Fruit fly (Drosophila melanogaster) whole organism, embryonic: ENCODE measurements around the gene CRAT.

Experiments used
- ATbp ChIP-seq: fragments of 200-800 bp; sonication (Bioruptor generic); optimal IDR thresholded peaks from 2 replicates; lab custom pipeline; 2017; ENCODE audit warnings: missing biosample characterization, mild to moderate bottlenecking, missing genetic modification characterization, missing genetic modification reagents
- Bgb ChIP-seq: fragments of 200-800 bp; sonication (Bioruptor generic); IDR thresholded peaks from 2 replicates; pipeline ENCODE4 v1.3.6; 2022; ENCODE audit warnings: missing biosample characterization, missing genetic modification characterization; ENCODE audit not compliant: partially characterized antibody
- CG10267 ChIP-seq: fragments of 200-800 bp; sonication (Bioruptor generic); optimal IDR thresholded peaks from 2 replicates; lab custom pipeline; 2018; ENCODE audit warnings: missing biosample characterization, mild to moderate bottlenecking, missing genetic modification characterization, moderate library complexity
- CG10654 ChIP-seq: fragments of 200-800 bp; sonication (Bioruptor generic); optimal IDR thresholded peaks from 2 replicates; lab custom pipeline; 2016; ENCODE audit warnings: missing biosample characterization, missing genetic modification characterization
- CG11695 ChIP-seq: fragments of 200-800 bp; sonication (Bioruptor generic); IDR thresholded peaks from 3 replicates; pipeline ENCODE4 v1.3.6; 2022; ENCODE audit warnings: missing biosample characterization, missing genetic modification characterization
- CG12071 ChIP-seq: fragments of 200-800 bp; sonication (Bioruptor generic); optimal IDR thresholded peaks from 3 replicates; lab custom pipeline; 2018; ENCODE audit warnings: missing biosample characterization, mild to moderate bottlenecking, missing genetic modification characterization
- CG1233 ChIP-seq: fragments of 200-800 bp; sonication (Bioruptor generic); optimal IDR thresholded peaks from 4 replicates; lab custom pipeline; 2018; ENCODE audit warnings: missing biosample characterization, mild to moderate bottlenecking, missing genetic modification characterization
- CG13424 ChIP-seq: fragments of 200-800 bp; sonication (Bioruptor generic); optimal IDR thresholded peaks from 2 replicates; lab custom pipeline; 2019; ENCODE audit warnings: missing biosample characterization, mild to moderate bottlenecking, missing genetic modification characterization, moderate library complexity
- CG14710 ChIP-seq: fragments of 200-800 bp; sonication (Bioruptor generic); optimal IDR thresholded peaks from 3 replicates; lab custom pipeline; 2019; ENCODE audit warnings: missing biosample characterization, mild to moderate bottlenecking, missing genetic modification characterization, moderate library complexity
- CG1647 ChIP-seq: fragments of 200-800 bp; sonication (Bioruptor generic); optimal IDR thresholded peaks from 3 replicates; lab custom pipeline; 2016; ENCODE audit warnings: missing biosample characterization, missing genetic modification characterization
- CG17359 ChIP-seq: fragments of 200-800 bp; sonication (Bioruptor generic); optimal IDR thresholded peaks from 3 replicates; lab custom pipeline; 2018; ENCODE audit warnings: missing biosample characterization, mild to moderate bottlenecking, missing genetic modification characterization, moderate library complexity
- CG17385 ChIP-seq: fragments of 200-800 bp; sonication (Bioruptor generic); optimal IDR thresholded peaks from 3 replicates; lab custom pipeline; 2018; ENCODE audit warnings: missing biosample characterization, mild to moderate bottlenecking, missing genetic modification characterization
- CG17612 ChIP-seq: fragments of 200-800 bp; sonication (Bioruptor generic); IDR thresholded peaks from 2 replicates; pipeline ENCODE4 v1.3.6; 2022; ENCODE audit warnings: missing biosample characterization, missing genetic modification characterization
- CG2875 ChIP-seq: fragments of 200-800 bp; sonication (Bioruptor generic); optimal IDR thresholded peaks from 2 replicates; lab custom pipeline; 2017; ENCODE audit warnings: missing biosample characterization, mild to moderate bottlenecking, missing genetic modification characterization, missing genetic modification reagents
- CG3281 ChIP-seq: fragments of 200-800 bp; sonication (Bioruptor generic); optimal IDR thresholded peaks from 3 replicates; lab custom pipeline; 2017; ENCODE audit warnings: missing biosample characterization, mild to moderate bottlenecking, missing genetic modification characterization
- CG4360 ChIP-seq: fragments of 200-800 bp; sonication (Bioruptor generic); IDR thresholded peaks from 2 replicates; pipeline ENCODE4 v1.3.6; 2022; ENCODE audit warnings: missing biosample characterization, missing genetic modification characterization
- CG8924 ChIP-seq: fragments of 200-800 bp; optimal IDR thresholded peaks from 3 replicates; lab custom pipeline; 2019; ENCODE audit warnings: missing biosample characterization, mild to moderate bottlenecking, missing genetic modification characterization, moderate library complexity
- CG9727 ChIP-seq: fragments of 200-800 bp; sonication (Bioruptor generic); optimal IDR thresholded peaks from 3 replicates; lab custom pipeline; 2017; ENCODE audit warnings: missing biosample characterization, mild to moderate bottlenecking, missing genetic modification characterization
- D ChIP-seq, 2 experiments: fragments of 200-800 bp in 1 of 2; fragments of >200 bp in 1 of 2; sonication (Bioruptor generic) in 1 of 2; optimal IDR thresholded peaks; 2 replicates in 1 of 2; 3 replicates in 1 of 2; lab custom pipeline; 2017; ENCODE audit warnings: mild to moderate bottlenecking in 1 of 2, missing biosample characterization in 1 of 2, missing genetic modification characterization in 1 of 2, missing genetic modification reagents in 1 of 2
- D19A ChIP-seq: fragments of 200-800 bp; optimal IDR thresholded peaks from 3 replicates; lab custom pipeline; 2019; ENCODE audit warnings: missing biosample characterization, mild to moderate bottlenecking, missing genetic modification characterization, moderate library complexity
- HHEX ChIP-seq: fragments of 200-800 bp; sonication (Bioruptor generic); optimal IDR thresholded peaks from 3 replicates; lab custom pipeline; 2017; ENCODE audit warnings: missing biosample characterization, mild to moderate bottlenecking, missing genetic modification characterization, missing genetic modification reagents
- HmgZ ChIP-seq: fragments of 200-800 bp; sonication (Bioruptor generic); optimal IDR thresholded peaks from 2 replicates; lab custom pipeline; 2018; ENCODE audit warnings: missing biosample characterization, mild to moderate bottlenecking, missing genetic modification characterization
- Hr3 ChIP-seq: fragments of 200-800 bp; sonication (Bioruptor generic); optimal IDR thresholded peaks from 3 replicates; lab custom pipeline; 2016; ENCODE audit warnings: missing biosample characterization, missing genetic modification characterization
- Hr39 ChIP-seq: fragments of >200 bp; optimal IDR thresholded peaks from 2 replicates; lab custom pipeline; 2017
- Hsf ChIP-seq: fragments of 200-800 bp; sonication (Bioruptor generic); optimal IDR thresholded peaks from 3 replicates; lab custom pipeline; 2016; ENCODE audit warnings: missing biosample characterization, missing genetic modification characterization
- Med ChIP-seq: fragments of 200-800 bp; sonication (Bioruptor generic); peaks from one replicate; lab custom pipeline; 2016; ENCODE audit warnings: missing biosample characterization, missing genetic modification characterization, mild to moderate bottlenecking, inconsistent platforms, moderate library complexity
- Oli ChIP-seq: fragments of 200-800 bp; sonication (Bioruptor generic); optimal IDR thresholded peaks from 2 replicates; lab custom pipeline; 2018; ENCODE audit warnings: missing biosample characterization, mild to moderate bottlenecking, missing genetic modification characterization, moderate library complexity
- Ptx1 ChIP-seq: fragments of 200-800 bp; sonication (Bioruptor generic); IDR thresholded peaks from 2 replicates; pipeline ENCODE4 v1.3.6; 2022; ENCODE audit warnings: missing biosample characterization, missing genetic modification characterization
- Sox102F ChIP-seq: fragments of 200-800 bp; sonication (Bioruptor generic); optimal IDR thresholded peaks from 2 replicates; lab custom pipeline; 2018; ENCODE audit warnings: missing biosample characterization, mild to moderate bottlenecking, missing genetic modification characterization, moderate library complexity
- Ssrp ChIP-seq: fragments of 200-800 bp; sonication (Bioruptor generic); optimal IDR thresholded peaks from 2 replicates; lab custom pipeline; 2018; ENCODE audit warnings: missing biosample characterization, mild to moderate bottlenecking, missing genetic modification characterization, moderate library complexity
- Xbp1 ChIP-seq: fragments of 200-800 bp; sonication (Bioruptor generic); optimal IDR thresholded peaks from 3 replicates; lab custom pipeline; 2016; ENCODE audit warnings: missing biosample characterization, mild to moderate bottlenecking, missing genetic modification characterization
- ap ChIP-seq: fragments of 200-800 bp; sonication (Bioruptor generic); IDR thresholded peaks from 2 replicates; pipeline ENCODE4 v1.3.6; 2022; ENCODE audit warnings: missing biosample characterization, missing genetic modification characterization
- az2 ChIP-seq: fragments of 200-800 bp; sonication (Bioruptor generic); optimal IDR thresholded peaks from 3 replicates; lab custom pipeline; 2016; ENCODE audit warnings: missing biosample characterization, missing genetic modification characterization
- btn ChIP-seq: fragments of 200-800 bp; sonication (Bioruptor generic); optimal IDR thresholded peaks from 2 replicates; lab custom pipeline; 2016; ENCODE audit warnings: missing biosample characterization, missing genetic modification characterization
- cad ChIP-seq: fragments of >200 bp; optimal IDR thresholded peaks from 2 replicates; lab custom pipeline; 2017; ENCODE audit warnings: missing biosample characterization, missing genetic modification characterization
- dmrt11E ChIP-seq: fragments of 200-800 bp; sonication (Bioruptor generic); optimal IDR thresholded peaks from 3 replicates; lab custom pipeline; 2018; ENCODE audit warnings: missing biosample characterization, mild to moderate bottlenecking, missing genetic modification characterization, moderate library complexity
- dmrt99B ChIP-seq: fragments of 200-800 bp; sonication (Bioruptor generic); optimal IDR thresholded peaks from 2 replicates; lab custom pipeline; 2018; ENCODE audit warnings: missing biosample characterization, mild to moderate bottlenecking, missing genetic modification characterization, moderate library complexity
- fru ChIP-seq: fragments of >200 bp; optimal IDR thresholded peaks from 2 replicates; lab custom pipeline; 2017
- kay ChIP-seq: fragments of 200-800 bp; sonication (Bioruptor generic); optimal IDR thresholded peaks from 2 replicates; lab custom pipeline; 2016; ENCODE audit warnings: missing biosample characterization, missing genetic modification characterization
- lmd ChIP-seq: fragments of 200-800 bp; sonication (Bioruptor generic); IDR thresholded peaks from 2 replicates; pipeline ENCODE4 v1.3.6; 2022; ENCODE audit warnings: missing biosample characterization, missing genetic modification characterization
- mam ChIP-seq: fragments of 200-800 bp; sonication (Bioruptor generic); optimal IDR thresholded peaks from 3 replicates; lab custom pipeline; 2016; ENCODE audit warnings: missing biosample characterization, missing genetic modification characterization
- nerfin-1 ChIP-seq: fragments of 200-800 bp; sonication (Bioruptor generic); optimal IDR thresholded peaks from 3 replicates; lab custom pipeline; 2019; ENCODE audit warnings: missing biosample characterization, mild to moderate bottlenecking, missing genetic modification characterization, moderate library complexity
- nerfin-2 ChIP-seq: fragments of 200-800 bp; sonication (Bioruptor generic); IDR thresholded peaks from 2 replicates; pipeline ENCODE4 v1.3.6; 2022; ENCODE audit warnings: missing biosample characterization, missing genetic modification characterization; ENCODE audit not compliant: partially characterized antibody
- odd ChIP-seq: fragments of 200-800 bp; sonication (Bioruptor generic); optimal IDR thresholded peaks from 2 replicates; lab custom pipeline; 2017; ENCODE audit warnings: missing biosample characterization, mild to moderate bottlenecking, missing genetic modification characterization
- rib ChIP-seq: fragments of 200-800 bp; sonication (Bioruptor generic); IDR thresholded peaks from 2 replicates; pipeline ENCODE4 v1.3.6; 2022; ENCODE audit warnings: missing biosample characterization, missing genetic modification characterization
- sens ChIP-seq: fragments of 200-800 bp; sonication (Bioruptor generic); peaks from one replicate; lab custom pipeline; 2016; ENCODE audit warnings: missing biosample characterization, missing genetic modification characterization
- sima ChIP-seq: fragments of 200-800 bp; sonication (Bioruptor generic); optimal IDR thresholded peaks from 2 replicates; lab custom pipeline; 2016; ENCODE audit warnings: missing biosample characterization, missing genetic modification characterization
- unc-4 ChIP-seq: fragments of 200-800 bp; sonication (Bioruptor generic); IDR thresholded peaks from 2 replicates; pipeline ENCODE4 v1.3.6; 2022; ENCODE audit warnings: missing biosample characterization, missing genetic modification characterization; ENCODE audit not compliant: partially characterized antibody
- zfh1 ChIP-seq: fragments of 200-800 bp; sonication (Bioruptor generic); IDR thresholded peaks from 3 replicates; pipeline ENCODE4 v1.3.6; 2022; ENCODE audit warnings: missing biosample characterization, missing genetic modification characterization

Gene CRAT

DNA sequence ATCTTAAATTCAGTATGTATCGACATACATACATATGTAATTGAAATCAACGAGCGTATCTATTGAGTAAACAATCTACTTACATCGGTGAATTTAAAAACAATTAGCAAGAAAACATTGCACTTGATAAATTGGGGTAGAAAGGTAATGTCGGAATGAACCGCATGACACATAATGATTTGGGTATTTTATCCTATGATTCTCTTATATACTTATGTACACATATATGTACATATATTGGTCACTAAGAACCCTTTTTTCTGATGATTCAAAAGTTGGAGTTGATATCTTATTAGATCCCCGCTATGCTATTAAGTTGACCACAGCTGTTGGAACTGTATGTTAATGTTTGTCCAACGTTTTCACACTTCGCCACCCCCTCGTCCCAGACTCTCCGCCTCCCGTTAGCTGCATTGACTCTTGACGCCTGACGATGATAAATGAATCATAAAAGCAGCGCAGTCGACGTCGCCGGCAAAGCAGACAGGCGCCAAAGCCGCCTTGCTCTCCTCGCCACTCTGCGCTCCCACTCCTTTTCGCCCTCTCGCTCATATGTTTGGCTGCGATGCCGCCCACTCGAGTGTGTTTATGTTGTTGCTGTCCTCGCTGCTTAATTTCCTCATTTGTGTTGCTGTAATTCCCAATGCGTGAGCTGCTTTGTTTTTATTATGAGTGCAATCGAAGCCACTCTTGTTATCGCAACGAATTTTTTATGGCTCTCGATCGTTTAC is 22.8 kb downstream of the CRAT start (continued):
- TF ChIP-seq Bgb (GFP tag; lab: Robert Waterston, UW) (0 out of 2 replicates have a peak, but pooled peaks have one; percentile 14), CG17359 (tag; lab: Kevin White, UChicago) (peak; percentile 48), D (optimal IDR thresholded peaks at IDR 0.05; lab: Kevin White, UChicago) (no peak), D (GFP tag; optimal IDR thresholded peaks at IDR 0.05; lab: Kevin White, UChicago) (peak; percentile 58), dmrt99B (tag; lab: Kevin White, UChicago) (peak; percentile 70), HHEX (peak; percentile 20), rib (no peak), cad (no peak), CG2875 (peak; percentile 26), CG1647 (GFP tag; lab: Kevin White, UChicago) (peak; percentile 5), CG4360 (GFP tag; lab: Robert Waterston, UW) (peak; percentile 76), Hr3 (GFP tag; lab: Kevin White, UChicago) (no peak), CG8924 (peak; percentile 30), nerfin-1 (peak; percentile 35), CG12071 (GFP tag; lab: Kevin White, UChicago) (peak; percentile 8), CG10654 (GFP tag; lab: Kevin White, UChicago) (no peak), CG13424 (tag; lab: Kevin White, UChicago) (peak; percentile 57), CG11695 (0 out of 3 replicates have a peak, but pooled peaks have one; percentile 19), CG14710 (tag; lab: Kevin White, UChicago) (peak; percentile 17), CG3281 (GFP tag; lab: Kevin White, UChicago) (peak; percentile 28), sima (GFP tag; lab: Kevin White, UChicago) (no peak), zfh1 (0 out of 3 replicates have a peak, but pooled peaks have one; percentile 44), unc-4 (no peak), CG17612 (GFP tag; lab: Robert Waterston, UW) (no peak), nerfin-2 (GFP tag; lab: Robert Waterston, UW) (no peak), HmgZ (tag; lab: Kevin White, UChicago) (no peak), Ssrp (tag; lab: Kevin White, UChicago) (peak; percentile 33), CG1233 (GFP tag; lab: Kevin White, UChicago) (peak; percentile 29), CG9727 (GFP tag; lab: Kevin White, UChicago) (peak; percentile 7), Ptx1 (GFP tag; lab: Robert Waterston, UW) (0 out of 2 replicates have a peak, but pooled peaks have one; percentile 12), lmd (0 out of 2 replicates have a peak, but pooled peaks have one; percentile 7), fru (lab: Kevin White, UChicago) (no peak), kay (GFP tag; lab: Kevin White, UChicago) (peak; percentile 2), Hr39 (lab: Kevin White, UChicago) (no peak), mam (peak; percentile 11), odd (GFP tag; lab: Kevin White, UChicago) (peak; percentile 3), Xbp1 (GFP tag; lab: Kevin White, UChicago) (peak; percentile 37), D19A (tag; lab: Kevin White, UChicago) (peak; percentile 1), CG10267 (tag; lab: Kevin White, UChicago) (peak; percentile 21), btn (GFP tag; lab: Kevin White, UChicago) (no peak), Hsf (GFP tag; lab: Kevin White, UChicago) (peak; percentile 4), ATbp (peak; percentile 21), dmrt11E (peak; percentile 12), sens (peak; percentile 82), ap (GFP tag; lab: Robert Waterston, UW) (0 out of 2 replicates have a peak, but pooled peaks have one; percentile 29), CG17385 (GFP tag; lab: Kevin White, UChicago) (peak; percentile 7), Med (peak; percentile 54), Oli (peak; percentile 69), Sox102F (peak; percentile 54), az2 (GFP tag; lab: Kevin White, UChicago) (peak; percentile 25)
